Worm (Caenorhabditis elegans) whole organism, L2 larva: Measurements from ENCODE around the gene cyp-31A2.

Experiments
- C34F6.9 ChIP-seq: fragments of 150-350 bp; optimal IDR thresholded peaks from 2 replicates; lab custom pipeline; 2014; ENCODE audit warnings: missing biosample characterization, missing genetic modification characterization
- Y55F3AM.14 ChIP-seq: fragments of 200-800 bp; sonication (Bioruptor generic); optimal IDR thresholded peaks from 2 replicates; lab custom pipeline; 2018; ENCODE audit warnings: mild to moderate bottlenecking, missing genetic modification characterization, missing compliant biosample characterization
- ZK546.5 ChIP-seq: sonication (generic microtip); optimal IDR thresholded peaks from 2 replicates; lab custom pipeline; 2017; ENCODE audit warnings: missing biosample characterization, missing genetic modification characterization
- alr-1 ChIP-seq: fragments of 150-350 bp; optimal IDR thresholded peaks from 2 replicates; lab custom pipeline; 2014; ENCODE audit warnings: missing biosample characterization, missing genetic modification characterization
- aly-2 ChIP-seq: fragments of 150-350 bp; optimal IDR thresholded peaks from 2 replicates; lab custom pipeline; 2014; ENCODE audit warnings: missing biosample characterization, missing genetic modification characterization
- ama-1 ChIP-seq: fragments of 150-350 bp; optimal IDR thresholded peaks from 2 replicates; lab custom pipeline; 2018; ENCODE audit warnings: inconsistent platforms
- blmp-1 ChIP-seq: sonication (generic microtip); optimal IDR thresholded peaks from 2 replicates; lab custom pipeline; 2017; ENCODE audit warnings: missing genetic modification characterization, mild to moderate bottlenecking, missing compliant biosample characterization, antibody characterized with exemption, moderate library complexity; ENCODE audit not compliant: insufficient read depth
- ceh-16 ChIP-seq: fragments of 150-350 bp; optimal IDR thresholded peaks from 2 replicates; lab custom pipeline; 2014; ENCODE audit warnings: missing biosample characterization, missing genetic modification characterization
- ceh-82 ChIP-seq: fragments of 150-350 bp; optimal IDR thresholded peaks from 2 replicates; lab custom pipeline; 2014; ENCODE audit warnings: missing biosample characterization, missing genetic modification characterization
- crh-2 ChIP-seq: sonication (generic microtip); optimal IDR thresholded peaks from 2 replicates; lab custom pipeline; 2017; ENCODE audit warnings: missing biosample characterization, missing genetic modification characterization
- dmd-4 ChIP-seq: sonication (generic microtip); optimal IDR thresholded peaks from 2 replicates; lab custom pipeline; 2017; ENCODE audit warnings: missing biosample characterization, missing genetic modification characterization
- egl-27 ChIP-seq: sonication (generic microtip); optimal IDR thresholded peaks from 3 replicates; lab custom pipeline; 2017; ENCODE audit warnings: missing biosample characterization, missing genetic modification reagents, missing genetic modification characterization
- elt-3 ChIP-seq: sonication (generic microtip); optimal IDR thresholded peaks from 2 replicates; lab custom pipeline; 2017; ENCODE audit warnings: missing biosample characterization, missing genetic modification characterization
- gmeb-1 ChIP-seq: fragments of 150-350 bp; optimal IDR thresholded peaks from 2 replicates; lab custom pipeline; 2014; ENCODE audit warnings: missing biosample characterization, missing genetic modification characterization
- lin-11 ChIP-seq: fragments of 150-350 bp; sonication (generic microtip); optimal IDR thresholded peaks from 2 replicates; lab custom pipeline; 2014; ENCODE audit warnings: missing biosample characterization, missing genetic modification characterization, inconsistent platforms, mixed read lengths
- lin-13 ChIP-seq: fragments of 150-350 bp; optimal IDR thresholded peaks from 2 replicates; lab custom pipeline; 2014; ENCODE audit warnings: missing biosample characterization, missing genetic modification reagents, missing genetic modification characterization
- lin-39 ChIP-seq: fragments of 150-350 bp; optimal IDR thresholded peaks from 2 replicates; lab custom pipeline; 2014; ENCODE audit warnings: missing biosample characterization, missing genetic modification reagents, missing genetic modification characterization
- lsy-2 ChIP-seq, 2 experiments: fragments of 150-350 bp in 1 of 2; sonication (generic microtip) in 1 of 2; optimal IDR thresholded peaks; 2 replicates each; lab custom pipeline; 2014 to 2017; ENCODE audit warnings: missing biosample characterization in 2 of 2, missing genetic modification characterization in 2 of 2
- mab-5 ChIP-seq: fragments of 150-350 bp; optimal IDR thresholded peaks from 2 replicates; lab custom pipeline; 2014; ENCODE audit warnings: missing biosample characterization, missing genetic modification characterization
- mbf-1 ChIP-seq: sonication (generic microtip); optimal IDR thresholded peaks from 2 replicates; lab custom pipeline; 2017; ENCODE audit warnings: missing biosample characterization, missing genetic modification characterization
- nhr-10 ChIP-seq: sonication (generic microtip); optimal IDR thresholded peaks from 2 replicates; lab custom pipeline; 2017; ENCODE audit warnings: missing biosample characterization, missing genetic modification characterization
- nhr-129 ChIP-seq: fragments of 150-350 bp; optimal IDR thresholded peaks from 2 replicates; lab custom pipeline; 2014; ENCODE audit warnings: missing biosample characterization, missing genetic modification characterization
- nhr-21 ChIP-seq: fragments of 150-350 bp; optimal IDR thresholded peaks from 2 replicates; lab custom pipeline; 2014; ENCODE audit warnings: missing biosample characterization, missing genetic modification characterization
- nhr-23 ChIP-seq: fragments of 150-350 bp; optimal IDR thresholded peaks from 2 replicates; lab custom pipeline; 2014; ENCODE audit warnings: missing biosample characterization, missing genetic modification reagents, missing genetic modification characterization
- nhr-25 ChIP-seq: fragments of 150-350 bp; sonication (generic microtip); optimal IDR thresholded peaks from 3 replicates; lab custom pipeline; 2014; ENCODE audit warnings: missing biosample characterization, missing genetic modification characterization
- nhr-6 ChIP-seq: fragments of 150-350 bp; optimal IDR thresholded peaks from 2 replicates; lab custom pipeline; 2014; ENCODE audit warnings: missing biosample characterization, missing genetic modification characterization
- nhr-77 ChIP-seq: fragments of 150-350 bp; optimal IDR thresholded peaks from 2 replicates; lab custom pipeline; 2014; ENCODE audit warnings: missing biosample characterization, missing genetic modification characterization
- peb-1 ChIP-seq: fragments of 150-350 bp; optimal IDR thresholded peaks from 2 replicates; lab custom pipeline; 2014; ENCODE audit warnings: missing biosample characterization, missing genetic modification characterization
- skn-1 ChIP-seq: sonication (generic microtip); optimal IDR thresholded peaks from 2 replicates; lab custom pipeline; 2017; ENCODE audit warnings: missing biosample characterization, missing genetic modification characterization
- sma-3 ChIP-seq: sonication (generic microtip); optimal IDR thresholded peaks from 2 replicates; lab custom pipeline; 2016; ENCODE audit warnings: missing genetic modification reagents, missing genetic modification characterization, missing compliant biosample characterization
- sma-9 ChIP-seq, 2 experiments: fragments of 150-350 bp in 1 of 2; sonication (generic microtip) in 1 of 2; optimal IDR thresholded peaks; 2 replicates each; lab custom pipeline; 2014 to 2016; ENCODE audit warnings: missing genetic modification characterization in 2 of 2, mild to moderate bottlenecking in 1 of 2, missing biosample characterization in 1 of 2, missing compliant biosample characterization in 1 of 2, missing genetic modification reagents in 1 of 2, moderate library complexity in 1 of 2
- snpc-4 ChIP-seq: fragments of 150-350 bp; optimal IDR thresholded peaks from 2 replicates; lab custom pipeline; 2014; ENCODE audit warnings: missing biosample characterization, missing genetic modification characterization
- unc-55 ChIP-seq: fragments of 150-350 bp; sonication (generic microtip); optimal IDR thresholded peaks from 3 replicates; lab custom pipeline; 2014; ENCODE audit warnings: missing biosample characterization, missing genetic modification reagents, missing genetic modification characterization
- ztf-1 ChIP-seq: fragments of 200-800 bp; sonication (Bioruptor generic); conservative IDR thresholded peaks from 2 replicates; pipeline ENCODE4 v1.3.6; 2022; ENCODE audit warnings: missing genetic modification characterization, missing compliant biosample characterization
- ztf-4 ChIP-seq: fragments of 150-350 bp; optimal IDR thresholded peaks from 2 replicates; lab custom pipeline; 2014; ENCODE audit warnings: missing biosample characterization, missing genetic modification characterization

Gene cyp-31A2

DNA sequence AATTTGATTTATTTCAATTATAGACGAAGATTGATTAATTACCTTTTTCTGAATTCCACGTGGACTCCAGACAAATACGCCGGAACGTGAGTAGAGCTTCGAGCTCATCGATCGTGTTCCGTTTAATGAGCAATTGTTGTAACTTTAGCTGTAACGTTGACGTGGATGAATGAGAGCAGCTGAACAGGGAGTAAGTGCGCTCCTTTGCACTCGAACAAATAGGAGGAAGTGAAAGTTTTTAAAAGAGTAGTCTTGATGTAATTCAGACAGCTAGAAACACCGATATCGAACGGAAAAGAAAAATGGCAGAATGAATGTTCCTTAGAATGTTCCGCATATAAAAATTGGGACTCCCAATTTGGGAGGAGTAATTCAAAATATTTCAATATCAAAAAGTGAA is 32.1 kb upstream of the cyp-31A2 start, which contains the start of gene sec-31:
TSS of gene sec-31 (minus strand) at position 148 of the 400 bp plus-strand sequence.
- TF ChIP-seq nhr-129 (tag; lab: Kevin White, UChicago) = peak; percentile 6
- no peak for TF ChIP-seq sma-3
- TF ChIP-seq blmp-1 (tag; lab: Kevin White, UChicago) = peak; percentile 75
- TF ChIP-seq crh-2 (tag; lab: Kevin White, UChicago) = peak; percentile 60
- TF ChIP-seq ZK546.5 = no peak
- TF ChIP-seq, all 48 proteins: peak for 3

ce11 chrIV:11372366-11372997 is 31.3 kb upstream of the cyp-31A2 start, which contains the start of gene cbd-1:
cbd-1 (plus strand) TSS chrIV:11372991.
- TF ChIP-seq ztf-4 (no peak), ztf-1 (GFP tag; lab: Robert Waterston, UW) (no peak), crh-2 (tag; lab: Kevin White, UChicago) (no peak), mab-5 (tag; lab: Kevin White, UChicago) (no peak), Y55F3AM.14 (GFP tag; lab: Kevin White, UChicago) (no peak), egl-27 (tag; lab: Kevin White, UChicago) (no peak), unc-55 (GFP tag; lab: Kevin White, UChicago) (no peak), lin-13 (GFP tag; lab: Kevin White, UChicago) (no peak), nhr-23 (tag; lab: Kevin White, UChicago) (no peak), elt-3 (tag; lab: Kevin White, UChicago) (no peak), nhr-10 (no peak), nhr-6 (tag; lab: Kevin White, UChicago) (no peak), peb-1 (no peak)

DNA sequence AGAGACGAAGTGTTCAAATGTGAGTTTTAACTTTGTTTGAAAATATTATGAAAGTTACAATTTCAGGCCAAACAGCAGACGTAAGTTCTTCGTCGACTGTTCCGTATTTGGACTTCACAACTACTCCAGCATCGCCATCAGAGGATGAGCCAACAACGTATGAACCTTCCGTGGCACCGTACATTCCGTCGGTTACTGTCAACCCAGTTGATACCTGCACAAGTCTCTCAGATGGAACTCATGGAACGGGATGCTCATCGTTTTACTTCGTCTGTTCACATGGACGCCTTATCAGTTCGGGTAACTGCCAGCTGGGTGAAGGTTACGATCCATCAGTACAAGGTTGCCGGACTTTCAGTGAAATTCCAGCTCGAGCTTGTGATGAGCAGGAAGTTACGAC is 28.0 kb upstream of the cyp-31A2 start:
- TF ChIP-seq aly-2 (tag; lab: Kevin White, UChicago) (no peak), lin-13 (GFP tag; lab: Kevin White, UChicago) (no peak), unc-55 (GFP tag; lab: Kevin White, UChicago) (no peak), nhr-23 (tag; lab: Kevin White, UChicago) (no peak), skn-1 (tag; lab: Kevin White, UChicago) (no peak), ama-1 (lab: Kevin White, UChicago) (no peak), mbf-1 (tag; lab: Kevin White, UChicago) (no peak), Y55F3AM.14 (GFP tag; lab: Kevin White, UChicago) (no peak), crh-2 (tag; lab: Kevin White, UChicago) (no peak), snpc-4 (tag; lab: Kevin White, UChicago) (no peak), peb-1 (no peak), nhr-77 (tag; lab: Kevin White, UChicago) (no peak), ZK546.5 (no peak), nhr-21 (no peak), lsy-2 (tag; optimal IDR thresholded peaks at IDR 0.05; lab: Kevin White, UChicago) (no peak), C34F6.9 (tag; lab: Kevin White, UChicago) (no peak), ceh-16 (tag; lab: Kevin White, UChicago) (no peak)

- TF ChIP-seq sma-9 (GFP tag; optimal IDR thresholded peaks at IDR 0.05; lab: Kevin White, UChicago) (no peak), sma-9 (tag; optimal IDR thresholded peaks at IDR 0.05; lab: Kevin White, UChicago) (no peak), alr-1 (tag; lab: Kevin White, UChicago) (no peak), lin-39 (tag; lab: Kevin White, UChicago) (no peak), sma-3 (no peak), dmd-4 (tag; lab: Kevin White, UChicago) (no peak), egl-27 (tag; lab: Kevin White, UChicago) (no peak), nhr-129 (tag; lab: Kevin White, UChicago) (no peak), ceh-16 (tag; lab: Kevin White, UChicago) (no peak), elt-3 (tag; lab: Kevin White, UChicago) (no peak), snpc-4 (tag; lab: Kevin White, UChicago) (no peak), nhr-21 (no peak), Y55F3AM.14 (GFP tag; lab: Kevin White, UChicago) (no peak), lin-11 (no peak)
Observed at ce11 chrIV:11377439-11377838, 26.3 kb upstream of the cyp-31A2 start.

ce11 chrIV:11379254-11379653 is 24.5 kb upstream of the cyp-31A2 start, which contains the start of gene fbxb-76:
fbxb-76 (minus strand) TSS chrIV:11379354.
- TF ChIP-seq nhr-25 (tag; lab: Kevin White, UChicago) = no peak
- TF ChIP-seq ceh-82 (tag; lab: Kevin White, UChicago) = no peak
- TF ChIP-seq gmeb-1 (tag; lab: Kevin White, UChicago) = no peak
- TF ChIP-seq lsy-2 (tag; optimal IDR thresholded peaks at IDR 0.05; lab: Kevin White, UChicago) = no peak
- no peak for TF ChIP-seq ama-1 (lab: Kevin White, UChicago)
- no peak for TF ChIP-seq nhr-77 (tag; lab: Kevin White, UChicago)
